Worm (Caenorhabditis elegans) whole organism, L3 larva: ENCODE results near the gene abt-1.

Experiments used
- elt-2 ChIP-seq: sonication (generic microtip); optimal IDR thresholded peaks from 2 replicates; lab custom pipeline; 2016; ENCODE audit warnings: missing genetic modification reagents, mild to moderate bottlenecking, missing genetic modification characterization, missing compliant biosample characterization
- pqm-1 ChIP-seq: fragments of 150-350 bp; optimal IDR thresholded peaks from 2 replicates; lab custom pipeline; 2017; ENCODE audit warnings: missing biosample characterization, missing genetic modification characterization, inconsistent platforms
- skn-1 ChIP-seq: fragments of 150-350 bp; optimal IDR thresholded peaks from 2 replicates; lab custom pipeline; 2014; ENCODE audit warnings: missing biosample characterization, missing genetic modification characterization
- snpc-4 ChIP-seq: fragments of 150-350 bp; optimal IDR thresholded peaks from 2 replicates; lab custom pipeline; 2014; ENCODE audit warnings: missing biosample characterization, missing genetic modification characterization

- no peak for TF ChIP-seq pqm-1
- no peak for TF ChIP-seq skn-1 (tag; lab: Kevin White, UChicago)
- no peak for TF ChIP-seq snpc-4
- peak; percentile 45 for TF ChIP-seq elt-2 (tag; lab: Kevin White, UChicago)
These were observed 39.6 kb downstream of the abt-1 start for ce11 chrIV:10174932-10175732.
